Worm (Caenorhabditis elegans) whole organism, L2 larva: ENCODE data around the gene spi-1.

Source experiments
- elt-1 ChIP-seq: fragments of 150-350 bp; optimal IDR thresholded peaks from 2 replicates; lab custom pipeline; 2014; ENCODE audit warnings: missing biosample characterization, missing genetic modification characterization
- nhr-237 ChIP-seq: fragments of 150-350 bp; optimal IDR thresholded peaks from 2 replicates; lab custom pipeline; 2014; ENCODE audit warnings: missing biosample characterization, missing genetic modification characterization
- skn-1 ChIP-seq: sonication (generic microtip); optimal IDR thresholded peaks from 2 replicates; lab custom pipeline; 2017; ENCODE audit warnings: missing biosample characterization, missing genetic modification characterization

ce11 chrII:7534369-7534768 lies 38.3 kb downstream of the spi-1 start, which contains the start of gene wrt-10:
- TF ChIP-seq elt-1 (tag; lab: Kevin White, UChicago) (peak; percentile 53), nhr-237 (tag; lab: Kevin White, UChicago) (no peak), skn-1 (no peak)
